Worm (Caenorhabditis elegans): ENCODE results near the gene phat-5.

DNA sequence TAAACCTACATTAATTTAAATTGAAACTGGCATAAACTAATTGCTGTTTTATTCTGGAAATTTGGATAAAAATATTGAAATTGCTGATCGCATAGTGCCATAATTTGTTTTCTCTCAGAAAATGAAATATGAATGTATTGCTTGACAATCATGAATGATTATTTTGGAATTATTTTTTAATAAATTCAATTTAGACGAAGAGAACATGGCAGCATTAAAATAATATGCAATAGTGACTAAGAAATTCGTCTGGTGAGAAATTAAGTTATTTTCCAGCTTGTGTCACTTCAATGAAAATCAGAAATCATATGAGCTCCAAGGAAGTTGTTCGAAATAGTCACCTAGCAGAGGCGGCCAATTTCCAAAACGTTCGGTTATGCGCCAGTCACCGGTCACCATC lies 7.7 kb downstream of the phat-5 start, which contains the start of gene srw-133:
- TF ChIP-seq egl-27 (tag; optimal IDR thresholded peaks at IDR 0.05) = no peak
- no peak for TF ChIP-seq nhr-11 (tag; optimal IDR thresholded peaks at IDR 0.05)
- TF ChIP-seq T26A8.4 (GFP tag; IDR thresholded peaks at IDR 0.05) = no peak
- TF ChIP-seq nhr-25 (tag; optimal IDR thresholded peaks at IDR 0.05; ENCODE audit: borderline replicate concordance, insufficient read depth) = no peak
- no peak for TF ChIP-seq nhr-76 (tag; optimal IDR thresholded peaks at IDR 0.05)
- TF ChIP-seq hlh-30 (tag; optimal IDR thresholded peaks at IDR 0.05; ENCODE audit: insufficient read depth) = no peak
